Worm (Caenorhabditis elegans) whole organism, dauer: ENCODE measurements around the gene F46F5.13.

ENCODE experiments used
- unc-62 ChIP-seq: sonication (generic microtip); optimal IDR thresholded peaks from 2 replicates; lab custom pipeline; 2017; ENCODE audit warnings: missing biosample characterization, missing genetic modification reagents, missing genetic modification characterization

Gene F46F5.13

ce11 chrII:803009-803408, at the start of gene F46F5.13:
Gene F46F5.13 (plus strand): TSS chrII:803309.
- no peak for TF ChIP-seq unc-62 (GFP tag; lab: Kevin White, UChicago)

- no peak for TF ChIP-seq unc-62 (GFP tag; lab: Kevin White, UChicago)
Measured at ce11 chrII:753469-753868, 49.6 kb upstream of the F46F5.13 start.

- no peak for TF ChIP-seq unc-62 (GFP tag; lab: Kevin White, UChicago)
Measured at ce11 chrII:754971-755370, 48.1 kb upstream of the F46F5.13 start.

DNA sequence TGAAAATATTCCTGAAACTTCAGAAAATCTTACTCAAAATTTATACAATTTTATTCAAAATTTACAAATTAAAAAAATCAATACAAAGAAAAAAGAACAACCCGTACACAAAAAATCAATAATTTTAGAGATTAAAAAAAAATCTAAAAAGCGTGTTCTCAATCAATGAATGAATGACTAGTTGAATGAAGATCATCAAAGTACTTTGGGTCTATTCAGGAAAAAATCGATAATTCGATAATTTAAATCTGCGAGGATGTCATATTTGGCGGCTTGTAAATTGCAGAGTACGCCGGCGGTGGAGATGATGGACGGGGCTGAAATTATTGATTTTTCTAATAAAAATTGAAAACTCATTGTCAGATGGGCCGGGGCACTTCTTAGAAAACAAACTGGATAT, 46.9 kb upstream of the F46F5.13 start:
- TF ChIP-seq unc-62 (GFP tag; lab: Kevin White, UChicago), result no peak

DNA sequence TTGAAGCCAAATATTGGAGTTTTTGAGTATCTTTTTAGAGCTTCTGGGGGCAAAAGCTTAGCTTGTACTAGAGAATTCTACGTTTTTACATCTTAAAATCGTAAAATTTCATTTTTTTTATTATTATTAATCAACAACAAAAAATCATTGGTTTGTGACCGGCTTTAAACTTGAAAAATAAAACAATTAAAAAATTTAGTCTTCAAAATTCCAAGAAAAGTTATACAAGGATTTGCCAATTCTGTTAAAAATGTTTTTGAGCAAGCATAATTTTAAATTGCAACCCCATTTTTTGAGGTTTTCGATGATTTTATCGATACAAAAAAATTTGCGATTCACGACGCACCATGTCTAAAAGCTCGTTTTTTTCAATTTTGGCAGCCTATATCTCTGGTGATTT, 45.9 kb upstream of the F46F5.13 start:
- TF ChIP-seq unc-62 (GFP tag; lab: Kevin White, UChicago), result no peak

- TF ChIP-seq unc-62 (GFP tag; lab: Kevin White, UChicago), result no peak
Measured at ce11 chrII:759788-760187, 43.3 kb upstream of the F46F5.13 start.

- no peak for TF ChIP-seq unc-62 (GFP tag; lab: Kevin White, UChicago)
Measured at ce11 chrII:760276-760675, 42.8 kb upstream of the F46F5.13 start.

- TF ChIP-seq unc-62 (GFP tag; lab: Kevin White, UChicago), result no peak
Measured at ce11 chrII:762942-763341, 40.2 kb upstream of the F46F5.13 start.

ce11 chrII:764385-764784, 38.7 kb upstream of the F46F5.13 start:
- TF ChIP-seq unc-62 (GFP tag; lab: Kevin White, UChicago), result no peak

DNA sequence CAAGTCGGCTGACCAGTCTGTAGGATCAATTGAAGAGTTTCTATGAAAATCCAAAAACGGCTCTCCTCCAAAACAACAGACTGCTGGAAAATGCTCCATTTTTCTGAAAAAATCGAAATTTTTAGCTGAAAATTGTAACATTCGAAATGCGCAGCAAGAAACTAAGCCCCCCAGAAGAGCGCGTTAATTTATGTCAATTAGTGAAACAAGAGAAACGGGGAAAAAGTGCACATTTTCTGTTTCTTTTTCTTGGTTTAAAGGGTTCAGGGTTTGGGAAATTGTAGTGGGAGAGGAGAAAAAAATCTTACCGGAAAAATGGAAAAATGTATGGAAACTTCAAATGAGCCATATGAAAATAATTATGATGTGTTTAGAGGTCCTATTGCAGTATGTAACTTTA, 37.9 kb upstream of the F46F5.13 start, which contains the start of gene C08G5.7:
TSS of gene C08G5.7 (minus strand) at position 101 of the 400 bp plus-strand sequence.
- TF ChIP-seq unc-62 (GFP tag; lab: Kevin White, UChicago), result no peak

- TF ChIP-seq unc-62 (GFP tag; lab: Kevin White, UChicago), result no peak
Measured at ce11 chrII:769250-769649, 33.9 kb upstream of the F46F5.13 start.

- TF ChIP-seq unc-62 (GFP tag; lab: Kevin White, UChicago), result no peak
Measured at ce11 chrII:770253-770652, 32.9 kb upstream of the F46F5.13 start, which contains the start of gene C08G5.6. Gene C08G5.6 (plus strand): TSS chrII:770553.

DNA sequence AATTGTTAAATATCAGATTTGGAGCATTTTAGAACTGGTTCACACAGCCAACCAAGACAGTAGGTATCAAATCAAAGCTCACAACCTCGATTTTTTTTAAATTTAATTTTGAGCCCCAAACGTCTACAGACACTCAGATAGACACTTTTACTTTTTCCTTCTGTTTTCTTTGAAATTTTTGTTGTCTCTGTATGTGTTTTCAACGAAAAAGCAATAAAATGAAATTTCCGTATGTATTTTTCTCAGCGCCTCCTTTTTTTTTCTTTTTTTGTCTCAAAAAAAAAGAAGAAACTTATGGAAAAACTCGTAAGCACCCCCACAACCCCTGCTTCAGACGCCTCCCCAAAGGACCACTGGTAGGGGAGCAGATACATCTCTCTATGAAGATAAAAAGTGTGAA, 29.3 kb upstream of the F46F5.13 start:
- no peak for TF ChIP-seq unc-62 (GFP tag; lab: Kevin White, UChicago)

ce11 chrII:775033-775432, 28.1 kb upstream of the F46F5.13 start, which contains the start of gene Y39F10A.1:
Gene Y39F10A.1 (plus strand): TSS chrII:775333.
- TF ChIP-seq unc-62 (GFP tag; lab: Kevin White, UChicago), result no peak

DNA sequence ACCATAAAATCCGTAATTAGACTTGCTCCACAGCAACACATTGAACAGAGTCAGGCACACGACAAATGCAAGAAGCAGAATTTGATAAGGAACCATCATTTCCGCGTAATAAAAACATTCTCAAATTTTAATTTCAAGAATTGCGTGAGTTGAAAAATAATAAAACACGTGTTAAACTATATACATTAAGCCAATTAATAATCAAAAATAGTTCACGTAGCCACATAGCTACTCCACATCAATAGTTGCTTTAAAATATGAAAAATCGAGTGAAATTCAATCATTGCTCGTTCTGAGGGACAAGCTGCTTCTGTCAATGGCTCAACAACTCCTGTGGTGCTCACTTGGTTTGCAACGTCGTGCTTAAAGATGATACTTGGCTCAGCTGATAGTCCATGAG, 20.2 kb upstream of the F46F5.13 start, which contains the start of gene Y39F10A.3:
TSS of gene Y39F10A.3 (minus strand) at position 101 of the 400 bp plus-strand sequence.
- no peak for TF ChIP-seq unc-62 (GFP tag; lab: Kevin White, UChicago)

- no peak for TF ChIP-seq unc-62 (GFP tag; lab: Kevin White, UChicago)
Measured at ce11 chrII:783532-783931, 19.6 kb upstream of the F46F5.13 start, which contains the start of gene Y39F10A.6. Gene Y39F10A.6 (minus strand): TSS chrII:783632.

DNA sequence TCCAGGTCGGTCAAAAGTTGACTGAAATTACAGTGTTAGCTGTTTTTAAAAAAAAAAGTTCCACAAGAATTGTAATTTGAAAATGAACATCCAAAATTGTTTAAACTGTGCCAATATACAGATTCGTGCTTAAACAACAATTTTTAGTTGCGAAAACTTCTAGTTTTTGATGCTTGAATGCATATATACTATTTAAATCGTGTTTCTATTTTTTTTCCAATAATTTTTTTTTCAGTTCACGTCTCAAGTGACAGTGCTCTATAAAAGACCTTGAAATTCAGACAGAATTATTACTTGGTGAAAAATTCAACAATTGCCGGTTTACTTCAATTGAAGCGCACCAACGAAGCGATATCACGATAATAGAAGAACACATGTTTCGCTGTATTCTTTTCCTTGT, 16.2 kb upstream of the F46F5.13 start, which contains the start of gene F46F5.16:
TSS of gene F46F5.16 (plus strand) at position 301 of the 400 bp plus-strand sequence.
- no peak for TF ChIP-seq unc-62 (GFP tag; lab: Kevin White, UChicago)

DNA sequence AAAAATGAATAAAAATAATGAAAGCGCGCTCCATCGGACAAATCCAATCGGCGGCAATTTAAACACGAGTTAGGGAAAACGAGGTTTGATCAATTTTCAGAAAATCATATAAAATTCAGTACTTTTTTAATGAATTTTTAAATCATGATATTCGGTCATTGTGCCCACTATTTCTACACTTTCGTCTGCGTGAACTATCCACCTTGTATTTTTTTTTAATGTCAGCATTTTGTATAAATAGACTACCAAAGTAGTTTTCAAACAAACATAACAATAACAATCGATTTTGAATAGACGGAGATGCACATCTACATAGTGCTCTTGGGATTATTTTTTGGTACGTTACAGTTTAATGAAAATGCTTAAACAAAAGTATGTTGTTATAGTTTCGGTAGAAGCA, 15.0 kb upstream of the F46F5.13 start, which contains the start of gene F46F5.15:
TSS of gene F46F5.15 (plus strand) at position 301 of the 400 bp plus-strand sequence.
- TF ChIP-seq unc-62 (GFP tag; lab: Kevin White, UChicago), result no peak
